Worm (Caenorhabditis elegans) whole organism, early embryonic: ENCODE data around the gene tba-7.
A peak's percentile ranks its signal among the peaks of the same experiment; 100 is the strongest.

Experiments used
- B0310.2 ChIP-seq: sonication (generic microtip); optimal IDR thresholded peaks from 2 replicates; lab custom pipeline; 2016; ENCODE audit warnings: mild to moderate bottlenecking, missing genetic modification characterization, missing compliant biosample characterization
- F13C5.2 ChIP-seq: sonication (generic microtip); optimal IDR thresholded peaks from 2 replicates; lab custom pipeline; 2017; ENCODE audit warnings: mild to moderate bottlenecking, missing genetic modification characterization, inconsistent platforms, missing compliant biosample characterization
- aly-1 ChIP-seq: sonication (generic microtip); optimal IDR thresholded peaks from 2 replicates; lab custom pipeline; 2016; ENCODE audit warnings: missing genetic modification characterization, missing compliant biosample characterization
- ama-1 ChIP-seq: fragments of 150-350 bp; optimal IDR thresholded peaks from 2 replicates; lab custom pipeline; 2014
- ceh-13 ChIP-seq: fragments of 200-800 bp; sonication (Bioruptor generic); optimal IDR thresholded peaks from 2 replicates; lab custom pipeline; 2018; ENCODE audit warnings: mild to moderate bottlenecking, missing genetic modification characterization, missing compliant biosample characterization
- ceh-36 ChIP-seq: sonication (generic microtip); optimal IDR thresholded peaks from 2 replicates; lab custom pipeline; 2016; ENCODE audit warnings: missing genetic modification characterization, inconsistent platforms, missing compliant biosample characterization
- ets-7 ChIP-seq: sonication (generic microtip); optimal IDR thresholded peaks from 2 replicates; lab custom pipeline; 2016; ENCODE audit warnings: missing genotype, missing genetic modification characterization, missing compliant biosample characterization
- flt-1 ChIP-seq: fragments of 200-800 bp; sonication (Bioruptor generic); IDR thresholded peaks from 2 replicates; pipeline ENCODE4 v1.3.6; 2022; ENCODE audit warnings: missing genetic modification characterization, missing compliant biosample characterization
- hmbx-1 ChIP-seq: sonication (generic microtip); optimal IDR thresholded peaks from 2 replicates; lab custom pipeline; 2016; ENCODE audit warnings: mild to moderate bottlenecking, missing genetic modification characterization, missing compliant biosample characterization
- hmg-4 ChIP-seq: fragments of 200-800 bp; sonication (Bioruptor generic); optimal IDR thresholded peaks from 2 replicates; lab custom pipeline; 2018; ENCODE audit warnings: mild to moderate bottlenecking, missing genetic modification characterization, missing compliant biosample characterization
- hnd-1 ChIP-seq: sonication (generic microtip); optimal IDR thresholded peaks from 2 replicates; lab custom pipeline; 2016; ENCODE audit warnings: missing genetic modification characterization, missing compliant biosample characterization
- pes-1 ChIP-seq: fragments of 200-800 bp; sonication (Bioruptor generic); IDR thresholded peaks from 2 replicates; pipeline ENCODE4 v1.3.6; 2022; ENCODE audit warnings: missing genetic modification reagents, missing genetic modification characterization, missing compliant biosample characterization
- scrt-1 ChIP-seq: fragments of 200-800 bp; sonication (Bioruptor generic); IDR thresholded peaks from 2 replicates; pipeline ENCODE4 v1.3.6; 2022; ENCODE audit warnings: missing genetic modification characterization, missing compliant biosample characterization
- sea-1 ChIP-seq: fragments of 200-800 bp; sonication (Bioruptor generic); conservative IDR thresholded peaks from 2 replicates; pipeline ENCODE4 v1.3.6; 2022; ENCODE audit warnings: missing genetic modification characterization, missing compliant biosample characterization
- tbx-11 ChIP-seq: fragments of 200-800 bp; sonication (Bioruptor generic); IDR thresholded peaks from 2 replicates; pipeline ENCODE4 v1.3.6; 2022; ENCODE audit warnings: missing genetic modification characterization, missing compliant biosample characterization
- tbx-37 ChIP-seq: fragments of 200-800 bp; sonication (Bioruptor generic); conservative IDR thresholded peaks from 2 replicates; pipeline ENCODE4 v1.3.6; 2022; ENCODE audit warnings: missing genetic modification reagents, missing genetic modification characterization, missing compliant biosample characterization
- tra-4 ChIP-seq: sonication (generic microtip); optimal IDR thresholded peaks from 2 replicates; lab custom pipeline; 2017; ENCODE audit warnings: missing genetic modification characterization, missing compliant biosample characterization

The tba-7 gene

ce11 chrIII:11372199-11372938, 781 bp upstream of the tba-7 start:
- TF ChIP-seq F13C5.2 (tag; lab: Kevin White, UChicago) (no peak), ama-1 (lab: Kevin White, UChicago) (no peak), hnd-1 (no peak), scrt-1 (no peak), tra-4 (tag; lab: Kevin White, UChicago) (no peak), tbx-37 (GFP tag; lab: Robert Waterston, UW) (no peak), tbx-11 (GFP tag; lab: Robert Waterston, UW) (no peak), hmg-4 (GFP tag; lab: Kevin White, UChicago) (no peak), B0310.2 (tag; lab: Kevin White, UChicago) (no peak), aly-1 (tag; lab: Kevin White, UChicago) (no peak), ets-7 (tag; lab: Kevin White, UChicago) (no peak), flt-1 (GFP tag; lab: Robert Waterston, UW) (no peak)

DNA sequence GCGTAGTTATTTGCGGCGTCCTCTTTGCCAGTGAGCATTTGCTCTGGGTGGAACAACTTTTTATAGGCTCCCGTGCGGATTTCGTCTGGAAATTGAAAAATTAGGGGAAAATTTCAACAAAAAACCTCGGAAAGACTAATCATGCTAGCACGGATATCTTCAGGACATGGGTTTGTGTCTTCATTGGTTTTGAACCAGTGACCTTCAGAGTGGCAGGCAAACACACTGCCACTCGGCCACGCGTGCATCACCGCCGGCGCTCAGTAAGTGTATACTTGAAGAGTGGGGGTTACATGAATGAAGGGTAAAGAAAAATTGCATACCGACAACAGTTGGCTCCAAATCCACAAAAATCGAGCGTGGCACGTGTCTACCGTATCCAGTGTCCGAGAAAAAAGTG, 352 bp downstream of the tba-7 start:
- TF ChIP-seq F13C5.2 (tag; lab: Kevin White, UChicago) = peak; percentile 92
- TF ChIP-seq flt-1 (GFP tag; lab: Robert Waterston, UW) = peak; percentile 93
- peak; percentile 93 for TF ChIP-seq aly-1 (tag; lab: Kevin White, UChicago)
- TF ChIP-seq ets-7 (tag; lab: Kevin White, UChicago) = peak; percentile 82
- TF ChIP-seq tbx-11 (GFP tag; lab: Robert Waterston, UW) = peak; percentile 93
- peak; percentile 92 for TF ChIP-seq ceh-36 (tag; lab: Kevin White, UChicago)
- peak; percentile 84 for TF ChIP-seq hnd-1
- TF ChIP-seq tbx-37 (GFP tag; lab: Robert Waterston, UW) = peak; percentile 91
- peak; percentile 80 for TF ChIP-seq ceh-13
- peak; percentile 81 for TF ChIP-seq hmbx-1 (tag; lab: Kevin White, UChicago)
- peak; percentile 88 for TF ChIP-seq B0310.2 (tag; lab: Kevin White, UChicago)
- TF ChIP-seq ama-1 (lab: Kevin White, UChicago) = no peak
- TF ChIP-seq scrt-1 = peak; percentile 96
- TF ChIP-seq pes-1 = peak; percentile 95
- TF ChIP-seq sea-1 = peak; percentile 94
- peak; percentile 96 for TF ChIP-seq hmg-4 (GFP tag; lab: Kevin White, UChicago)
- peak; percentile 84 for TF ChIP-seq tra-4 (tag; lab: Kevin White, UChicago)

DNA sequence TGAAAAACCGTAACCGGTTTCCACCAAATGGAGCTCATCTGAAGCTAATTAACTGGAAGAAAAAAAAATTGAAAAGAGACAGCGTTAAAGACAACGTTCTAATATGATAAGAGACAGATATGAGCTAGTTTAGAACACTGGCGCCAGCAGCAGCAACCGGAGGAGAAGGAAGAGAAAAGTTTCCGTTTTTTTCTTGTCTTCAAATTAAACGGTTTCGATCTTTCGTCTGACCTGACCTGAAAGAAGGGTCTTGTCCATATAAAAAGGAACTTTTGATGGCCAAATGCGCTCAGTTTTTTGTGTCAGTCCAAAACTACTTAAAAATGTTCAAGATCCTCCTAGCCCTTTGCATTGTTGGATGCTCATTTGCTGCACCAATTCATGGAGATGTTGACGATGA, 5.1 kb downstream of the tba-7 start, which contains the start of gene T28D6.3:
Gene T28D6.3 (plus strand): TSS at position 301 of the 400 bp plus-strand sequence.
- no peak for TF ChIP-seq hmg-4 (GFP tag; lab: Kevin White, UChicago)
- TF ChIP-seq hmbx-1 (tag; lab: Kevin White, UChicago) = no peak
- no peak for TF ChIP-seq hnd-1
- no peak for TF ChIP-seq tra-4 (tag; lab: Kevin White, UChicago)
- TF ChIP-seq scrt-1 = no peak
- no peak for TF ChIP-seq tbx-11 (GFP tag; lab: Robert Waterston, UW)
- no peak for TF ChIP-seq ceh-36 (tag; lab: Kevin White, UChicago)
- no peak for TF ChIP-seq tbx-37 (GFP tag; lab: Robert Waterston, UW)
- TF ChIP-seq pes-1 = no peak
- TF ChIP-seq ama-1 (lab: Kevin White, UChicago) = no peak
- TF ChIP-seq sea-1 = no peak
- TF ChIP-seq ceh-13 = no peak
- no peak for TF ChIP-seq ets-7 (tag; lab: Kevin White, UChicago)
- TF ChIP-seq B0310.2 (tag; lab: Kevin White, UChicago) = no peak
- TF ChIP-seq F13C5.2 (tag; lab: Kevin White, UChicago) = no peak
- TF ChIP-seq flt-1 (GFP tag; lab: Robert Waterston, UW) = no peak
- TF ChIP-seq aly-1 (tag; lab: Kevin White, UChicago) = no peak

- peak; percentile 15 for TF ChIP-seq hmg-4 (GFP tag; lab: Kevin White, UChicago)
- no peak for TF ChIP-seq tbx-37 (GFP tag; lab: Robert Waterston, UW)
These were observed 8.7 kb downstream of the tba-7 start for ce11 chrIII:11362915-11363314.

DNA sequence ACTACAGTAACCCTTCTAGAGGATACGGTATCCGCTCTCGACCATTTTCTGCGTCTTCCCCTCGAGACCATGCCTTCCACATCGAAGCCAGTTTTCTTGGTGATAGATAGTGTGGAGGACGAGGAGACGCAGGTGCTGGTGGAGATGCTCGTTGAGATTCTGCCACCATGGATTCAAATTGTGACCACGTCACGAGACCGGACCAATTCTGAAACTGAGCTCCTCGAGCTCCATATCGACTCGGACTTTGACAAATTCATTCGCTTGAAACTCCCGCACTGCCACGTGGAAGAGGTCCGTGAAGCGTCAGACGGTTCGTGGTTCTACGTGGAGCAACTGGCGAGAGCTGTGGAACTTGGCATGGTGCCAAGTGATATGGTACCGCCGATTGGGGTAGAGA, 10.2 kb downstream of the tba-7 start:
- no peak for TF ChIP-seq F13C5.2 (tag; lab: Kevin White, UChicago)

- TF ChIP-seq pes-1 = no peak
- no peak for TF ChIP-seq hmg-4 (GFP tag; lab: Kevin White, UChicago)
- no peak for TF ChIP-seq ceh-13
- TF ChIP-seq sea-1 = no peak
- TF ChIP-seq ets-7 (tag; lab: Kevin White, UChicago) = no peak
- no peak for TF ChIP-seq ceh-36 (tag; lab: Kevin White, UChicago)
- TF ChIP-seq tra-4 (tag; lab: Kevin White, UChicago) = no peak
- TF ChIP-seq hnd-1 = no peak
- no peak for TF ChIP-seq F13C5.2 (tag; lab: Kevin White, UChicago)
- no peak for TF ChIP-seq scrt-1
- TF ChIP-seq B0310.2 (tag; lab: Kevin White, UChicago) = no peak
- TF ChIP-seq hmbx-1 (tag; lab: Kevin White, UChicago) = no peak
These were observed 11.4 kb downstream of the tba-7 start, which contains the start of gene T28D6.4 for ce11 chrIII:11360156-11360555. Gene T28D6.4 (plus strand): TSS chrIII:11360456.

DNA sequence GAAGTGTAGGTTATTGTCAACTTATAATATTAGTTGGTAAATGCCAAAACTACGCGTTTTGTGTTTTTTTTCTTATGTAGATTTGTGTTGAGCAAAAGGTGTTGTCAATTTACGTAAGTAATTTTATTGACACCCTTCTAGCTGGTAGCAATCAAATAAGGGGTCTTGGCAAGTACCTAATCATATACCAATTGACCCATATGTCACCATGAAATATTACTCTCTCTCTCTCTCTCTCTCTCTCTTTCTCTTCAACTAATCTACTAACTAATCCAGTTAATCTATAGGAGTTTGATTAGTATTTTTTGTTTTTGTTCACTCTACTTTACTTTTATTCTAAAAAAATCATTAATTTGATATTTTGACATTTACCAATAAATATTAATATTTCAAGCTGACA, 12.2 kb downstream of the tba-7 start:
- no peak for TF ChIP-seq F13C5.2 (tag; lab: Kevin White, UChicago)
- no peak for TF ChIP-seq ama-1 (lab: Kevin White, UChicago)
- no peak for TF ChIP-seq sea-1
- TF ChIP-seq pes-1 = no peak
- no peak for TF ChIP-seq flt-1 (GFP tag; lab: Robert Waterston, UW)
- TF ChIP-seq tbx-37 (GFP tag; lab: Robert Waterston, UW) = no peak
- TF ChIP-seq aly-1 (tag; lab: Kevin White, UChicago) = no peak
- TF ChIP-seq tbx-11 (GFP tag; lab: Robert Waterston, UW) = no peak
- TF ChIP-seq hnd-1 = no peak
- TF ChIP-seq ets-7 (tag; lab: Kevin White, UChicago) = no peak
- no peak for TF ChIP-seq tra-4 (tag; lab: Kevin White, UChicago)
- TF ChIP-seq B0310.2 (tag; lab: Kevin White, UChicago) = no peak
- no peak for TF ChIP-seq scrt-1
- TF ChIP-seq hmbx-1 (tag; lab: Kevin White, UChicago) = no peak
- TF ChIP-seq ceh-36 (tag; lab: Kevin White, UChicago) = no peak
- TF ChIP-seq hmg-4 (GFP tag; lab: Kevin White, UChicago) = no peak
- TF ChIP-seq ceh-13 = no peak
